Worm (Caenorhabditis elegans): ENCODE data around the gene flp-8.

flp-8 gene

ce11 chrX:14929512-14929911, 48.3 kb downstream of the flp-8 start:
- TF ChIP-seq snpc-4 (tag; optimal IDR thresholded peaks at IDR 0.05) (no peak), nhr-11 (tag; optimal IDR thresholded peaks at IDR 0.05) (no peak), mml-1 (tag; optimal IDR thresholded peaks at IDR 0.05) (no peak), ceh-16 (tag; optimal IDR thresholded peaks at IDR 0.05) (no peak), ZK546.5 (tag; optimal IDR thresholded peaks at IDR 0.05) (no peak), ztf-11 (tag; optimal IDR thresholded peaks at IDR 0.05) (no peak), pqm-1 (tag; optimal IDR thresholded peaks at IDR 0.05) (no peak), jun-1 (tag; optimal IDR thresholded peaks at IDR 0.05) (no peak), nhr-76 (tag; optimal IDR thresholded peaks at IDR 0.05) (no peak), nhr-77 (tag; optimal IDR thresholded peaks at IDR 0.05) (no peak), skn-1 (tag; optimal IDR thresholded peaks at IDR 0.05) (no peak), R02D3.7 (tag; optimal IDR thresholded peaks at IDR 0.05) (no peak), nhr-23 (tag; optimal IDR thresholded peaks at IDR 0.05) (no peak), egl-5 (tag; optimal IDR thresholded peaks at IDR 0.05) (no peak), mdl-1 (tag; optimal IDR thresholded peaks at IDR 0.05) (no peak), lsy-12 (tag; optimal IDR thresholded peaks at IDR 0.05) (no peak)

- TF ChIP-seq snpc-4 (tag; optimal IDR thresholded peaks at IDR 0.05) (peak; percentile 1), hmg-11 (tag; optimal IDR thresholded peaks at IDR 0.05) (no peak)
These were observed 50.2 kb downstream of the flp-8 start for ce11 chrX:14931443-14931842.

Data from whole organism, L3 larva.